Worm (Caenorhabditis elegans) whole organism, L2 larva: Measurements from ENCODE around the gene C35B1.5.

Source experiments
- C34F6.9 ChIP-seq: fragments of 150-350 bp; optimal IDR thresholded peaks from 2 replicates; lab custom pipeline; 2014; ENCODE audit warnings: missing biosample characterization, missing genetic modification characterization
- F13H6.1 ChIP-seq: sonication (generic microtip); optimal IDR thresholded peaks from 2 replicates; lab custom pipeline; 2016; ENCODE audit warnings: missing genetic modification characterization, missing compliant biosample characterization
- R02D3.7 ChIP-seq: fragments of 150-350 bp; optimal IDR thresholded peaks from 2 replicates; lab custom pipeline; 2014; ENCODE audit warnings: missing biosample characterization, missing genetic modification characterization
- Y55F3AM.14 ChIP-seq: fragments of 200-800 bp; sonication (Bioruptor generic); optimal IDR thresholded peaks from 2 replicates; lab custom pipeline; 2018; ENCODE audit warnings: mild to moderate bottlenecking, missing genetic modification characterization, missing compliant biosample characterization
- ZK546.5 ChIP-seq: sonication (generic microtip); optimal IDR thresholded peaks from 2 replicates; lab custom pipeline; 2017; ENCODE audit warnings: missing biosample characterization, missing genetic modification characterization
- aly-2 ChIP-seq: fragments of 150-350 bp; optimal IDR thresholded peaks from 2 replicates; lab custom pipeline; 2014; ENCODE audit warnings: missing biosample characterization, missing genetic modification characterization
- ama-1 ChIP-seq: fragments of 150-350 bp; optimal IDR thresholded peaks from 2 replicates; lab custom pipeline; 2018; ENCODE audit warnings: inconsistent platforms
- blmp-1 ChIP-seq: sonication (generic microtip); optimal IDR thresholded peaks from 2 replicates; lab custom pipeline; 2017; ENCODE audit warnings: missing genetic modification characterization, mild to moderate bottlenecking, missing compliant biosample characterization, antibody characterized with exemption, moderate library complexity; ENCODE audit not compliant: insufficient read depth
- ceh-82 ChIP-seq: fragments of 150-350 bp; optimal IDR thresholded peaks from 2 replicates; lab custom pipeline; 2014; ENCODE audit warnings: missing biosample characterization, missing genetic modification characterization
- dmd-4 ChIP-seq: sonication (generic microtip); optimal IDR thresholded peaks from 2 replicates; lab custom pipeline; 2017; ENCODE audit warnings: missing biosample characterization, missing genetic modification characterization
- egl-27 ChIP-seq: sonication (generic microtip); optimal IDR thresholded peaks from 3 replicates; lab custom pipeline; 2017; ENCODE audit warnings: missing biosample characterization, missing genetic modification reagents, missing genetic modification characterization
- elt-1 ChIP-seq: fragments of 150-350 bp; optimal IDR thresholded peaks from 2 replicates; lab custom pipeline; 2014; ENCODE audit warnings: missing biosample characterization, missing genetic modification characterization
- gmeb-1 ChIP-seq: fragments of 150-350 bp; optimal IDR thresholded peaks from 2 replicates; lab custom pipeline; 2014; ENCODE audit warnings: missing biosample characterization, missing genetic modification characterization
- lin-11 ChIP-seq: fragments of 150-350 bp; sonication (generic microtip); optimal IDR thresholded peaks from 2 replicates; lab custom pipeline; 2014; ENCODE audit warnings: missing biosample characterization, missing genetic modification characterization, inconsistent platforms, mixed read lengths
- lin-13 ChIP-seq: fragments of 150-350 bp; optimal IDR thresholded peaks from 2 replicates; lab custom pipeline; 2014; ENCODE audit warnings: missing biosample characterization, missing genetic modification reagents, missing genetic modification characterization
- lin-39 ChIP-seq: fragments of 150-350 bp; optimal IDR thresholded peaks from 2 replicates; lab custom pipeline; 2014; ENCODE audit warnings: missing biosample characterization, missing genetic modification reagents, missing genetic modification characterization
- lsy-2 ChIP-seq, 2 experiments: fragments of 150-350 bp in 1 of 2; sonication (generic microtip) in 1 of 2; optimal IDR thresholded peaks; 2 replicates each; lab custom pipeline; 2014 to 2017; ENCODE audit warnings: missing biosample characterization in 2 of 2, missing genetic modification characterization in 2 of 2
- mdl-1 ChIP-seq, 2 experiments: fragments of 150-350 bp in 1 of 2; sonication (generic microtip) in 1 of 2; optimal IDR thresholded peaks; 2 replicates each; lab custom pipeline; 2017; ENCODE audit warnings: missing biosample characterization in 2 of 2, missing genetic modification characterization in 2 of 2
- nhr-10 ChIP-seq: sonication (generic microtip); optimal IDR thresholded peaks from 2 replicates; lab custom pipeline; 2017; ENCODE audit warnings: missing biosample characterization, missing genetic modification characterization
- nhr-11 ChIP-seq: fragments of 150-350 bp; optimal IDR thresholded peaks from 2 replicates; lab custom pipeline; 2014; ENCODE audit warnings: missing biosample characterization, missing genetic modification characterization
- nhr-12 ChIP-seq: fragments of 150-350 bp; optimal IDR thresholded peaks from 2 replicates; lab custom pipeline; 2014; ENCODE audit warnings: missing biosample characterization, missing genetic modification characterization
- nhr-129 ChIP-seq: fragments of 150-350 bp; optimal IDR thresholded peaks from 2 replicates; lab custom pipeline; 2014; ENCODE audit warnings: missing biosample characterization, missing genetic modification characterization
- nhr-21 ChIP-seq: fragments of 150-350 bp; optimal IDR thresholded peaks from 2 replicates; lab custom pipeline; 2014; ENCODE audit warnings: missing biosample characterization, missing genetic modification characterization
- nhr-23 ChIP-seq: fragments of 150-350 bp; optimal IDR thresholded peaks from 2 replicates; lab custom pipeline; 2014; ENCODE audit warnings: missing biosample characterization, missing genetic modification reagents, missing genetic modification characterization
- nhr-25 ChIP-seq: fragments of 150-350 bp; sonication (generic microtip); optimal IDR thresholded peaks from 3 replicates; lab custom pipeline; 2014; ENCODE audit warnings: missing biosample characterization, missing genetic modification characterization
- nhr-6 ChIP-seq: fragments of 150-350 bp; optimal IDR thresholded peaks from 2 replicates; lab custom pipeline; 2014; ENCODE audit warnings: missing biosample characterization, missing genetic modification characterization
- nhr-77 ChIP-seq: fragments of 150-350 bp; optimal IDR thresholded peaks from 2 replicates; lab custom pipeline; 2014; ENCODE audit warnings: missing biosample characterization, missing genetic modification characterization
- peb-1 ChIP-seq: fragments of 150-350 bp; optimal IDR thresholded peaks from 2 replicates; lab custom pipeline; 2014; ENCODE audit warnings: missing biosample characterization, missing genetic modification characterization
- sem-4 ChIP-seq: fragments of 150-350 bp; optimal IDR thresholded peaks from 2 replicates; lab custom pipeline; 2014; ENCODE audit warnings: missing biosample characterization, missing genetic modification reagents, missing genetic modification characterization
- skn-1 ChIP-seq: sonication (generic microtip); optimal IDR thresholded peaks from 2 replicates; lab custom pipeline; 2017; ENCODE audit warnings: missing biosample characterization, missing genetic modification characterization
- sma-3 ChIP-seq: sonication (generic microtip); optimal IDR thresholded peaks from 2 replicates; lab custom pipeline; 2016; ENCODE audit warnings: missing genetic modification reagents, missing genetic modification characterization, missing compliant biosample characterization
- sma-9 ChIP-seq, 2 experiments: fragments of 150-350 bp in 1 of 2; sonication (generic microtip) in 1 of 2; optimal IDR thresholded peaks; 2 replicates each; lab custom pipeline; 2014 to 2016; ENCODE audit warnings: missing genetic modification characterization in 2 of 2, mild to moderate bottlenecking in 1 of 2, missing biosample characterization in 1 of 2, missing compliant biosample characterization in 1 of 2, missing genetic modification reagents in 1 of 2, moderate library complexity in 1 of 2
- snpc-4 ChIP-seq: fragments of 150-350 bp; optimal IDR thresholded peaks from 2 replicates; lab custom pipeline; 2014; ENCODE audit warnings: missing biosample characterization, missing genetic modification characterization
- unc-39 ChIP-seq: fragments of 150-350 bp; optimal IDR thresholded peaks from 2 replicates; lab custom pipeline; 2014; ENCODE audit warnings: missing biosample characterization, missing genetic modification characterization
- unc-62 ChIP-seq: fragments of 150-350 bp; optimal IDR thresholded peaks from 2 replicates; lab custom pipeline; 2014; ENCODE audit warnings: missing biosample characterization, missing genetic modification reagents, missing genetic modification characterization
- ztf-1 ChIP-seq: fragments of 200-800 bp; sonication (Bioruptor generic); conservative IDR thresholded peaks from 2 replicates; pipeline ENCODE4 v1.3.6; 2022; ENCODE audit warnings: missing genetic modification characterization, missing compliant biosample characterization
- ztf-11 ChIP-seq: sonication (generic microtip); optimal IDR thresholded peaks from 2 replicates; lab custom pipeline; 2017; ENCODE audit warnings: missing biosample characterization, missing genetic modification characterization
- ztf-4 ChIP-seq: fragments of 150-350 bp; optimal IDR thresholded peaks from 2 replicates; lab custom pipeline; 2014; ENCODE audit warnings: missing biosample characterization, missing genetic modification characterization

Gene C35B1.5

DNA sequence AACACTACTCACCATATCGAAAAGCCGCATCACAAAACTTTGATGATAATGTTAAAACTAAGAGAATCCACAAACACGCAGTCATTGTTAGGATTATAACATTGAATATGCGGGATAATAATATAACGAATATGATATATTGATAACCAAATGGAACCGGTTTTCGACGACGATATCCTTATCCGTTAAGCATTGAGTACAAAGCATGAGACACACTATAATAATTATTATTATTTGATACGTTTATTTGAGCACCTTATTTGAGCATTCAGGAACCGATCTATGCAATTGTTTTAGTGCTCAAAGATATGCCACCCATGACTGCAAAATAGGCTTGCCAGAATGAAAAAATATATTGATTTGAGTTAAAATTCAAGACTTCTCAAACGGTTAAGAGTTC, 9.4 kb downstream of the C35B1.5 start, which contains the start of gene W03D2.9:
Gene W03D2.9, minus strand, starts transcription at position 101 of the 400 bp plus-strand sequence.
- TF ChIP-seq egl-27 (tag; lab: Kevin White, UChicago) (no peak), lsy-2 (tag; optimal IDR thresholded peaks at IDR 0.05; lab: Kevin White, UChicago) (no peak), nhr-11 (no peak), nhr-12 (tag; lab: Kevin White, UChicago) (no peak), gmeb-1 (tag; lab: Kevin White, UChicago) (no peak), nhr-10 (tag; lab: Kevin White, UChicago) (no peak), aly-2 (tag; lab: Kevin White, UChicago) (no peak), nhr-21 (tag; lab: Kevin White, UChicago) (no peak), unc-62 (no peak), skn-1 (tag; lab: Kevin White, UChicago) (no peak), sem-4 (tag; lab: Kevin White, UChicago) (no peak)

DNA sequence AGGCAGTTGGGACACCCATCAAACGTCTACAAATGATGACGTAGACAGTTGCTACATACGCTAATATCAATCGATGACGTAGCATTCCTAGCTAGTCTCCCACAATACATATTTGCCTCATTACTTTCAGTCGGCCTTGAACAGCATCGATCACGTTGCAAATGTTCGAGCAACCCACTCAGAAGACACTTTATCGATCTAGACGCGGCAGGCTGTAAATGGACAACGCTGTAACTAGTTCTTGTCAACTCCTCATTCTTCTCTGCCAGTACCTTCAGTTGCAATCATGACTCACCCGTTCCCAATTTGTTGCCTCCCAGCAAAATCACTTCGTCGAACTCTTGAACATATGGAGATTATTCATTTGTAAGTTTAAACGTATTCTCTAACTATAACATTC, 12.0 kb downstream of the C35B1.5 start, which contains the start of gene pqn-75:
Gene pqn-75, plus strand, starts transcription at position 301 of the 400 bp plus-strand sequence.
- no peak for TF ChIP-seq nhr-10 (tag; lab: Kevin White, UChicago)
- TF ChIP-seq nhr-129 (tag; lab: Kevin White, UChicago) = no peak
- no peak for TF ChIP-seq F13H6.1 (tag; lab: Kevin White, UChicago)
- no peak for TF ChIP-seq sma-3 (GFP tag; lab: Kevin White, UChicago)

DNA sequence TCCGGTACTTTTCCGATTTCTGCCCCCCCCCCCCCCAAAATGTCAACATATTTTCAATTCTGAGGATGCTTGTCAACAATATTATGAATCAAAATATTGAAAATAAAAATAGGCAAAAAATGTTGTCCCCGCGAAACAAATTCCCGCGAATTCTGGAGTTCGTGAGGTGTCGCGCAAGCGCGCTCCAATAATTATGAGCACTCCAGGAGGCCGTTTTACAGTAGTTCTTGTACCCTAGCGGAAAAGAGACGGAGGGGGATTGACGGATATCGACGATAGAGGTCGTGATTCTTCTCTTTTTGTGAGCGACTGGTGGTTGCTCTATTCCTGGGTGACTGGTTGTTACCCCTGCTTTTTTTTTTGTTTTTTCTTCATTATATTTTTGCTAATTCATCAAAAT, 13.2 kb downstream of the C35B1.5 start:
- TF ChIP-seq ztf-1 (GFP tag; lab: Robert Waterston, UW) = no peak
- TF ChIP-seq gmeb-1 (tag; lab: Kevin White, UChicago) = no peak
- TF ChIP-seq ztf-11 = no peak
- TF ChIP-seq nhr-23 = no peak
- TF ChIP-seq snpc-4 (tag; lab: Kevin White, UChicago) = no peak
- no peak for TF ChIP-seq lin-11 (tag; lab: Kevin White, UChicago)
- no peak for TF ChIP-seq nhr-6 (tag; lab: Kevin White, UChicago)
- TF ChIP-seq sma-9 (GFP tag; optimal IDR thresholded peaks at IDR 0.05; lab: Kevin White, UChicago) = no peak
- no peak for TF ChIP-seq sma-9 (tag; optimal IDR thresholded peaks at IDR 0.05; lab: Kevin White, UChicago)
- no peak for TF ChIP-seq elt-1 (tag; lab: Kevin White, UChicago)
- no peak for TF ChIP-seq lin-39 (tag; lab: Kevin White, UChicago)
- no peak for TF ChIP-seq ztf-4
- TF ChIP-seq nhr-25 (tag; lab: Kevin White, UChicago) = no peak

DNA sequence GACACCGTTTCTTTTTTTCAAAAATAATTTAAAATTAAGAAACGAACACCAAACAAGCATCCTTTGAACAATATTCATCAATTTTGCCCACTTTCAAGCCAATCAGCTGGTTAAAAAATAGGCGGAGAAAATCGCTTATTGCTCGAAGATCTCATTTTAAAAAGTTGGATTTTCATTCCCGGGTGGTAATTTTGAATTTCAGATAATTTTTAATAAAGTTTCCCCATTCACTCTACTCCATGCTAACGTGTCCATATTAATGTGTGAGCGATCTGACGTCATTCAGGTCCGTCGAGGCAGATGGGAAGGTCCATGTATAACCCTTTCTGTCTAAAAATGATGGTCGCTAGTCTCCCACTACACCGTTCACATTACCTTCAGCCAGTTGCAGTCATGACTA, 15.5 kb downstream of the C35B1.5 start, which contains the start of gene fbxb-55:
Gene fbxb-55, plus strand, starts transcription at position 301 of the 400 bp plus-strand sequence.
- no peak for TF ChIP-seq R02D3.7 (tag; lab: Kevin White, UChicago)
- TF ChIP-seq snpc-4 (tag; lab: Kevin White, UChicago) = no peak
- no peak for TF ChIP-seq nhr-21 (tag; lab: Kevin White, UChicago)
- TF ChIP-seq lin-11 (tag; lab: Kevin White, UChicago) = no peak
- TF ChIP-seq nhr-23 = no peak
- no peak for TF ChIP-seq sem-4 (tag; lab: Kevin White, UChicago)
- TF ChIP-seq nhr-10 (tag; lab: Kevin White, UChicago) = no peak
- no peak for TF ChIP-seq ama-1
- no peak for TF ChIP-seq blmp-1 (tag; lab: Kevin White, UChicago)
- no peak for TF ChIP-seq nhr-25 (tag; lab: Kevin White, UChicago)
- TF ChIP-seq ZK546.5 = no peak
- no peak for TF ChIP-seq sma-9 (GFP tag; optimal IDR thresholded peaks at IDR 0.05; lab: Kevin White, UChicago)
- no peak for TF ChIP-seq sma-9 (tag; optimal IDR thresholded peaks at IDR 0.05; lab: Kevin White, UChicago)
- TF ChIP-seq Y55F3AM.14 (GFP tag; lab: Kevin White, UChicago) = no peak
- TF ChIP-seq skn-1 (tag; lab: Kevin White, UChicago) = no peak
- no peak for TF ChIP-seq elt-1 (tag; lab: Kevin White, UChicago)
- TF ChIP-seq nhr-77 (tag; lab: Kevin White, UChicago) = no peak

DNA sequence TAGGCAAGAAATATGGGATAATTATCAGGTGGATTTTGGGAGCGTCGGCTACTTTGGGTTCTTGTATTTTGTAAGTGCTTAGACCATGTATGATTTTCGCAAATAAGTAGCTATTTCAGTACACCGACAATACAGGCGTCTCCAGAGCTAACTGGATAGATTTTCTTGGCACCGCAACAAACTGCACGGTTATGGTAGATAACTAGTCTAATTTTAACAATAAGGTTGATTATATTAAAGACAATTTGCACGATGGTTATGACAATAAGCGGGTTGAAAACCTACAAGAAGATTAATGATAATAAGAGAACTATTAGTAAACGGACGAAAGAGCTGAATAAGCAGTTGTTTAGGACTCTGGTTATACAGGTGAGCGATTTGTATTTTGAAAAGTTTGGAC, 16.7 kb downstream of the C35B1.5 start:
- TF ChIP-seq lsy-2 (tag; optimal IDR thresholded peaks at IDR 0.05; lab: Kevin White, UChicago) (no peak), ztf-11 (no peak), dmd-4 (tag; lab: Kevin White, UChicago) (no peak), lin-13 (GFP tag; lab: Kevin White, UChicago) (no peak), R02D3.7 (tag; lab: Kevin White, UChicago) (no peak), peb-1 (tag; lab: Kevin White, UChicago) (no peak), mdl-1 (tag; optimal IDR thresholded peaks at IDR 0.05; lab: Kevin White, UChicago) (no peak), unc-39 (tag; lab: Kevin White, UChicago) (no peak), sma-3 (GFP tag; lab: Kevin White, UChicago) (no peak), lin-39 (tag; lab: Kevin White, UChicago) (no peak), gmeb-1 (tag; lab: Kevin White, UChicago) (no peak), C34F6.9 (tag; lab: Kevin White, UChicago) (no peak), nhr-23 (no peak), Y55F3AM.14 (GFP tag; lab: Kevin White, UChicago) (no peak), ceh-82 (tag; lab: Kevin White, UChicago) (no peak)
